Worm (Caenorhabditis elegans): ENCODE results near the gene C54D2.6.

DNA sequence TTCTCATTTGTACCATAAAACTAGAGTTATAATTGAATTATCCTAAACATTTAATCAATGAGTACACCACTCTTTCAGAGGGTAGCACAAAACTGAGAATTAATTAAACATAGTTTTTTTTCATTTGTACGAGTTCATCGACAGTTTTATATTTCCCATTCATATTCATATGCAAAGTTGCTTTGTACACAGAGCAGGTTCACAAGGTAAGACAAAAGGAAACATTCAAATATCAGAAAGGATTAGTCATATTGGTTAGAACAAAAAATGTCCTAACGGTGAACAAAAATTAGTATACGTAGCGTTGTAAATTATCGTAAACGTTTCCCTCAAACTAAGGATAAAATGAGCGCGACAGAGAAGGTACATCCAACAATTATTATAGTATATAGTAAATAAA is 34.0 kb upstream of the C54D2.6 start:
- TF ChIP-seq him-1 (tag; optimal IDR thresholded peaks at IDR 0.05) (no peak), W03F9.2 (tag; optimal IDR thresholded peaks at IDR 0.05) (no peak), dao-5 (tag; optimal IDR thresholded peaks at IDR 0.05) (no peak)
